Fruit fly (Drosophila melanogaster) whole organism, adult: Measurements from ENCODE around the gene CG31313.
A peak's percentile ranks its signal among the peaks of the same experiment; 100 is the strongest.

Experiments
- CG11617 ChIP-seq: fragments of 200-800 bp; sonication (Bioruptor generic); optimal IDR thresholded peaks from 2 replicates; lab custom pipeline; 2017; ENCODE audit warnings: mild to moderate bottlenecking, missing biosample characterization, missing genetic modification reagents, missing genetic modification characterization
- CG12768 ChIP-seq: fragments of 200-800 bp; sonication (Bioruptor generic); optimal IDR thresholded peaks from 2 replicates; lab custom pipeline; 2017; ENCODE audit warnings: missing biosample characterization, missing genetic modification characterization, mild to moderate bottlenecking, moderate library complexity, missing genetic modification reagents
- CG14711 ChIP-seq: fragments of 200-800 bp; sonication (Bioruptor generic); optimal IDR thresholded peaks from 2 replicates; lab custom pipeline; 2018; ENCODE audit warnings: missing biosample characterization, mild to moderate bottlenecking, missing genetic modification characterization, moderate library complexity
- CG1620 ChIP-seq: fragments of 200-800 bp; sonication (Bioruptor generic); optimal IDR thresholded peaks from 2 replicates; lab custom pipeline; 2016; ENCODE audit warnings: missing biosample characterization, missing genetic modification characterization
- CG33017 ChIP-seq: fragments of 200-800 bp; sonication (Bioruptor generic); optimal IDR thresholded peaks from 2 replicates; lab custom pipeline; 2018; ENCODE audit warnings: missing biosample characterization, mild to moderate bottlenecking, missing genetic modification characterization, moderate library complexity
- CG5204 ChIP-seq: fragments of 200-800 bp; sonication (Bioruptor generic); optimal IDR thresholded peaks from 2 replicates; lab custom pipeline; 2016; ENCODE audit warnings: missing biosample characterization, missing genetic modification characterization
- CG7045 ChIP-seq: fragments of 200-800 bp; sonication (Bioruptor generic); optimal IDR thresholded peaks from 2 replicates; lab custom pipeline; 2017; ENCODE audit warnings: missing biosample characterization, mild to moderate bottlenecking, missing genetic modification characterization
- CG7101 ChIP-seq: fragments of 200-800 bp; sonication (Bioruptor generic); optimal IDR thresholded peaks from 2 replicates; lab custom pipeline; 2018; ENCODE audit warnings: missing biosample characterization, mild to moderate bottlenecking, missing genetic modification characterization, moderate library complexity
- Clk ChIP-seq: fragments of 200-800 bp; sonication (Bioruptor generic); optimal IDR thresholded peaks from 2 replicates; lab custom pipeline; 2017; ENCODE audit warnings: missing biosample characterization, missing genetic modification characterization
- Crg-1 ChIP-seq: fragments of 200-800 bp; sonication (Bioruptor generic); optimal IDR thresholded peaks from 2 replicates; lab custom pipeline; 2016; ENCODE audit warnings: missing biosample characterization, missing genetic modification characterization
- Hr96 ChIP-seq: fragments of 200-800 bp; sonication (Bioruptor generic); optimal IDR thresholded peaks from 2 replicates; lab custom pipeline; 2016; ENCODE audit warnings: missing biosample characterization, missing genetic modification characterization
- Mnt ChIP-seq: fragments of 200-800 bp; sonication (Bioruptor generic); optimal IDR thresholded peaks from 2 replicates; lab custom pipeline; 2016; ENCODE audit warnings: missing biosample characterization, mild to moderate bottlenecking, missing genetic modification characterization
- bab1 ChIP-seq: fragments of 200-800 bp; sonication (Bioruptor generic); optimal IDR thresholded peaks from 3 replicates; lab custom pipeline; 2019; ENCODE audit warnings: missing biosample characterization, mild to moderate bottlenecking, missing genetic modification characterization, moderate library complexity
- cic ChIP-seq: fragments of 200-800 bp; sonication (Bioruptor generic); optimal IDR thresholded peaks from 2 replicates; lab custom pipeline; 2017; ENCODE audit warnings: missing biosample characterization, mild to moderate bottlenecking, missing genetic modification characterization, moderate library complexity
- cnc ChIP-seq, 2 experiments: fragments of >200 bp; optimal IDR thresholded peaks; 2 replicates each; lab custom pipeline; 2017
- kay ChIP-seq: fragments of 200-800 bp; sonication (Bioruptor generic); peaks from one replicate; lab custom pipeline; 2016; ENCODE audit warnings: missing biosample characterization, missing genetic modification characterization, borderline replicate concordance
- ovo ChIP-seq: fragments of 200-800 bp; sonication (Bioruptor generic); optimal IDR thresholded peaks from 2 replicates; lab custom pipeline; 2016; ENCODE audit warnings: missing biosample characterization, missing genetic modification characterization
- pad ChIP-seq: fragments of 200-800 bp; sonication (Bioruptor generic); optimal IDR thresholded peaks from 3 replicates; lab custom pipeline; 2017; ENCODE audit warnings: missing biosample characterization, missing genetic modification characterization, mild to moderate bottlenecking, moderate library complexity, missing genetic modification reagents
- tj ChIP-seq: fragments of 200-800 bp; sonication (Bioruptor generic); optimal IDR thresholded peaks from 3 replicates; lab custom pipeline; 2017; ENCODE audit warnings: missing biosample characterization, mild to moderate bottlenecking, missing genetic modification characterization, moderate library complexity
- toe ChIP-seq: fragments of 200-800 bp; sonication (Bioruptor generic); optimal IDR thresholded peaks from 2 replicates; lab custom pipeline; 2016; ENCODE audit warnings: missing biosample characterization, missing genetic modification characterization

Gene CG31313

DNA sequence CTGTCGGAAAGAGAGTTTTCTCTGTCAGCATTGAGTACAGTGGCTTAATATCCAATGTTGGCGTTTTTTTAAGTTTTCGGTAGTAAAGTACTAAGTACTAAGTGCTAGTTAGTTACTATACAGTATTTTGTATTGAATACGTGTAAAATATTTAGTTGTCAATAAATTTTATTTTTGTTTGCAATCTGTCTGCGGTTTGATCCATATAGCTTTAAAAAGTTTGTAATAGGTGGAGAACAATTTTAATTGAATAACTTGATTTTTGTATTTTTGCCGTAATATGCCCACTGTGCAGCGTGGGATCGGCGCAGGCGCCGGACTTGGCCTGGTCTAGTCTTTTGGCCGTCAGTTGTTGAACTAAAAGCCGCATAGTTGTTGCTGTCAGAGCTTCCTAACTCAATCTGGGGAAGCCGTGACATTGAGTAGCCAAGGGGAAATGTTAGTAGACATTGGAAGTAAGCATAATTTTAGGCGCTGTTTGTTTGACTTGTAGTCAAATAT lies 8.8 kb downstream of the CG31313 start:
- peak; percentile 53 for TF ChIP-seq cic
- peak; percentile 79 for TF ChIP-seq CG7101 (tag; lab: Kevin White, UChicago)
- peak; percentile 73 for TF ChIP-seq toe
- TF ChIP-seq tj (GFP tag; lab: Kevin White, UChicago): peak; percentile 30
- no peak for TF ChIP-seq CG1620 (GFP tag; lab: Kevin White, UChicago)
- peak; percentile 44 for TF ChIP-seq Crg-1
- TF ChIP-seq CG12768 (GFP tag; lab: Kevin White, UChicago): peak; percentile 87
- TF ChIP-seq Mnt (GFP tag; lab: Kevin White, UChicago): peak; percentile 11
- TF ChIP-seq CG14711 (tag; lab: Kevin White, UChicago): peak; percentile 72
- no peak for TF ChIP-seq ovo (GFP tag; lab: Kevin White, UChicago)
- peak; percentile 74 for TF ChIP-seq Hr96 (GFP tag; lab: Kevin White, UChicago)
- TF ChIP-seq kay (GFP tag; lab: Kevin White, UChicago): no peak
- peak; percentile 69 for TF ChIP-seq CG11617 (GFP tag; lab: Kevin White, UChicago)
- no peak for TF ChIP-seq bab1
- peak; percentile 88 for TF ChIP-seq CG33017 (tag; lab: Kevin White, UChicago)
- TF ChIP-seq cnc (optimal IDR thresholded peaks at IDR 0.05; lab: Kevin White, UChicago): no peak
- peak; percentile 89 for TF ChIP-seq CG7045 (GFP tag; lab: Kevin White, UChicago)
- TF ChIP-seq pad (GFP tag; lab: Kevin White, UChicago): peak; percentile 57
- TF ChIP-seq Clk (GFP tag; lab: Kevin White, UChicago): peak; percentile 70
- peak; percentile 87 for TF ChIP-seq CG5204

DNA sequence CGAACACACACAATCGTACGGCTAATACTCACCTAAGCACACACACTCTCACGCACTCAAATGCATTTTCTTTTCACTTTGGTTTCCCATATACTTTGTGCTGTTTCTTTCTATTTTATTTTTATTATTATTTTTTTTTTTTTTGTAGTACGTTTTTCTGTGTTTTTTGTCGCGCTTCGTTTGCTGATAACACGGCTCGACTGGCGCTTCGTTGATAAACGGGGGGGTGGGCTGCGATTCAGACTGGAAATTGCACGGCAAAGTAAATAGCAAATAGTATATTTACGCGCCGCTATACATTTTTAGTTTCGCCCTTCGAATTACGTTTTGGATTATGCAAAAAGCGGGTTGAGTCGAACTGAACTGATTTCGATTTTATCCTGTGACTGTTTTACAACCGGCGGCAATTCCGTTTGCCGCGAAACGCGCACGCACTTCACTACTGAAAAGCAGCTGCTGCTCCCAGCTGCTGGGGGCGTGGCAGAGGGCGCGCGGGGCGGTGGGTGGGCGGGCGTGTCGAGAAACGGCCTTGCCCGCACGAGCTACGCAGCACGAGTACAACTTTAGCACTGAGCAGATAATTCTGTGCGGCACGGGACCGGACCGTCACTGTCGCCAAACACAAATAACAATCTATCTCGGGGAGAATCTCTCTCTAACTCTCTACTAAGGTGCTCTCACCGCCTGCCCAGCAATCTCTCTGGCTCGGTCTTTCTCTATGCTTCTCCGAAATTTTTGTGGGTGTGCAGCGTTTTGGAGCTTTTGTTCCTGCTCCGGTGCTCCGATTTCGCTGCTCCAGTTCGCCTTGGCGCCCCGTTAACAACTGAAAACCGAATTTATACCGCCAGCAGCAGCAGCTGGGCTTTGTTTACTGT lies 9.5 kb downstream of the CG31313 start, which contains the start of gene Pde6:
Gene Pde6 (minus strand): TSS at position 825 of the 875 bp plus-strand sequence.
- TF ChIP-seq cic (peak; percentile 89), CG12768 (GFP tag; lab: Kevin White, UChicago) (peak; percentile 79), ovo (GFP tag; lab: Kevin White, UChicago) (peak; percentile 17), Mnt (GFP tag; lab: Kevin White, UChicago) (peak; percentile 38), CG1620 (GFP tag; lab: Kevin White, UChicago) (no peak), CG11617 (GFP tag; lab: Kevin White, UChicago) (peak; percentile 63), bab1 (no peak), CG5204 (no peak), kay (GFP tag; lab: Kevin White, UChicago) (peak; percentile 91), CG7101 (tag; lab: Kevin White, UChicago) (no peak), Hr96 (GFP tag; lab: Kevin White, UChicago) (peak; percentile 42), Crg-1 (peak; percentile 33), CG33017 (tag; lab: Kevin White, UChicago) (peak; percentile 61), CG14711 (tag; lab: Kevin White, UChicago) (no peak), cnc (optimal IDR thresholded peaks at IDR 0.05; lab: Kevin White, UChicago) (no peak), Clk (GFP tag; lab: Kevin White, UChicago) (no peak), CG7045 (GFP tag; lab: Kevin White, UChicago) (peak; percentile 43), pad (GFP tag; lab: Kevin White, UChicago) (no peak), tj (GFP tag; lab: Kevin White, UChicago) (peak; percentile 36), toe (no peak)

DNA sequence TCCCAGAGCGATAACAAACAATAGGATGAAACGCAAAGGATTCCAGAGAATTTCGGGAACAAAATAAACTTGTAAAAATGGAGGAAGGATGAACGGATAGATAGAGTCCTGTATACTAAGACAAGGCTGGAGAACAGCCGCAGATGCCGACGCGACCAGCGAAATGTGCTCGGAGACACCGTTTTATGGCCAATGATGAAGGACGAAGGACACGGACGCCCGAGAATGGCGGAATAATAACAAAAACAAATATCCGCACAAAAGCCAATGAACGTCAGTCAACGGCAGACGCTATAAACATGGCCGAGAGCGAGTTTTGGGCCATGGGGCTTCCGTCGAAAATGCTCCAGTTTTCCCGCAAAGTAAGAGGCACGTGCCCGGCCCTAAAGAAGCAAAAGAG lies 12.2 kb downstream of the CG31313 start:
- TF ChIP-seq CG12768 (GFP tag; lab: Kevin White, UChicago) (no peak), CG14711 (tag; lab: Kevin White, UChicago) (no peak), cnc (optimal IDR thresholded peaks at IDR 0.05; lab: Kevin White, UChicago) (no peak), toe (no peak), CG33017 (tag; lab: Kevin White, UChicago) (no peak), CG7045 (GFP tag; lab: Kevin White, UChicago) (no peak), tj (GFP tag; lab: Kevin White, UChicago) (no peak), bab1 (no peak), CG7101 (tag; lab: Kevin White, UChicago) (no peak), Crg-1 (no peak), CG11617 (GFP tag; lab: Kevin White, UChicago) (no peak), kay (GFP tag; lab: Kevin White, UChicago) (no peak), Hr96 (GFP tag; lab: Kevin White, UChicago) (no peak), pad (GFP tag; lab: Kevin White, UChicago) (no peak), CG1620 (GFP tag; lab: Kevin White, UChicago) (no peak), cic (no peak), Clk (GFP tag; lab: Kevin White, UChicago) (no peak)

DNA sequence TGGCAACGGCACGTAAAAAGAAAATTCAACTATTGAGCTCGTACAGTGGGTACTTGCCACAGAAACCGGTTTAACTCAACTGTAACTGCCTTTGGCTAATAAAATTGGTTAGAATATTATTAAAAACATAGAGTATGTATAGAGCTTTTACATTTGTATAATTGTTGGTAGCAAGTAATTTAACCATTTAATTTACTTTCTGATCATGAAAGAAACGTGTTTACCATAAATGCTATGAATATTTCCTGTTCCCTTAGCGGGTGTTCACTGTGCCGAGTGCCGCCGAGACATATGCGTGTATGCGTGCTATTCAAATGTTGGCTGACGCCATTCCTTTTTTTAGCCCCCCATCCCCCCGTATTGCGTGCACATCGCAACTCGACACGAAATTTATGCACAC lies 18.5 kb downstream of the CG31313 start:
- TF ChIP-seq CG7045 (GFP tag; lab: Kevin White, UChicago): no peak
- no peak for TF ChIP-seq CG33017 (tag; lab: Kevin White, UChicago)
- no peak for TF ChIP-seq Crg-1

DNA sequence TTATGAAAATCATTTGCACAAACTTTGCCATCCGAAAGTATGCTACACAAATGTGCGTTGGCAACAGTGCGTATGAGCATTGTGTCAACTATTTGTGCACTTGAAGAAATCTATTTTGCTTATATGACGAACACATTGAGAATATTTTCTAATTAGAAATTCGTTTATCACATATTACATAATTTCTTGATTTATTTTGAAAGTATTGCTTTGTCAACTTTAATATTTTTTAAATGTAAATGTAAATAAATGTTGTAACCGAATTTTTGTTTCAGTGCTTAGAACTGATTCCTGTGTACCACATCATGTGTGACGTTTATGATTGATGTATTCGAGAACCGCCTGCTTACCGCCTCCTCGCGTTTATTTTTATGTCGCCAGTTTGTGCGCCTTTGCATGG lies 25.2 kb downstream of the CG31313 start:
- no peak for TF ChIP-seq tj (GFP tag; lab: Kevin White, UChicago)
- TF ChIP-seq CG7045 (GFP tag; lab: Kevin White, UChicago): no peak
- no peak for TF ChIP-seq cic
- TF ChIP-seq pad (GFP tag; lab: Kevin White, UChicago): no peak
- no peak for TF ChIP-seq CG33017 (tag; lab: Kevin White, UChicago)
- TF ChIP-seq ovo (GFP tag; lab: Kevin White, UChicago): no peak
- TF ChIP-seq Mnt (GFP tag; lab: Kevin White, UChicago): no peak
- no peak for TF ChIP-seq CG5204
- no peak for TF ChIP-seq CG7101 (tag; lab: Kevin White, UChicago)
- TF ChIP-seq Crg-1: no peak
- no peak for TF ChIP-seq toe
- TF ChIP-seq bab1: no peak
- no peak for TF ChIP-seq kay (GFP tag; lab: Kevin White, UChicago)
